Worm (Caenorhabditis elegans): ENCODE results near the gene catp-5.

The catp-5 gene

ce11 chrX:8083330-8083729, 15.3 kb downstream of the catp-5 start:
- TF ChIP-seq daf-16 (GFP tag; optimal IDR thresholded peaks at IDR 0.05) (no peak), daf-16 (tag; optimal IDR thresholded peaks at IDR 0.05) (peak; percentile 54), zip-2 (tag; optimal IDR thresholded peaks at IDR 0.05) (peak; percentile 20), aly-2 (tag; optimal IDR thresholded peaks at IDR 0.05) (no peak), php-3 (GFP tag; IDR thresholded peaks at IDR 0.05) (peak; percentile 74)

ce11 chrX:8082703-8083102, 16.0 kb downstream of the catp-5 start:
- TF ChIP-seq nhr-41 (GFP tag; IDR thresholded peaks at IDR 0.05) (no peak), aha-1 (tag) (peak; percentile 92), ceh-82 (tag; optimal IDR thresholded peaks at IDR 0.05) (no peak)

ce11 chrX:8078899-8079298, 19.8 kb downstream of the catp-5 start:
- TF ChIP-seq tag-97 (GFP tag; IDR thresholded peaks at IDR 0.05) (no peak), duxl-1 (tag; optimal IDR thresholded peaks at IDR 0.05; ENCODE audit: poor library complexity) (no peak), nhr-28 (tag; optimal IDR thresholded peaks at IDR 0.05) (no peak), set-16 (GFP tag; IDR thresholded peaks at IDR 0.05) (no peak), dmd-6 (GFP tag; IDR thresholded peaks at IDR 0.05) (0 out of 2 replicates have a peak, but pooled peaks have one; percentile 21), nhr-76 (tag; optimal IDR thresholded peaks at IDR 0.05) (no peak), unc-62 (GFP tag; optimal IDR thresholded peaks at IDR 0.05 in 1 of 2) (peak in 1 of 2 experiments; percentile 7), unc-62 (tag; optimal IDR thresholded peaks at IDR 0.05) (no peak), dpl-1 (GFP tag; optimal IDR thresholded peaks at IDR 0.05) (no peak), saeg-2 (GFP tag; IDR thresholded peaks at IDR 0.05) (no peak), F37D6.2 (tag; optimal IDR thresholded peaks at IDR 0.05) (no peak), ceh-82 (tag; optimal IDR thresholded peaks at IDR 0.05) (no peak), pqm-1 (tag; optimal IDR thresholded peaks at IDR 0.05) (peak; percentile 52), lin-38 (GFP tag; IDR thresholded peaks at IDR 0.05) (no peak), aly-2 (tag; optimal IDR thresholded peaks at IDR 0.05) (no peak), D1046.2 (GFP tag; IDR thresholded peaks at IDR 0.05) (no peak), ama-1 (optimal IDR thresholded peaks at IDR 0.05) (no peak), T26A8.4 (GFP tag; IDR thresholded peaks at IDR 0.05) (no peak), mxl-2 (GFP tag; conservative IDR thresholded peaks at IDR 0.05) (no peak), madf-9 (GFP tag; conservative IDR thresholded peaks at IDR 0.05) (no peak), unc-39 (tag; optimal IDR thresholded peaks at IDR 0.05) (no peak), lsy-2 (tag; optimal IDR thresholded peaks at IDR 0.05) (no peak), egl-27 (tag; optimal IDR thresholded peaks at IDR 0.05) (no peak), cey-2 (tag; optimal IDR thresholded peaks at IDR 0.05; ENCODE audit: borderline replicate concordance, insufficient read depth) (no peak), daf-19 (GFP tag; conservative IDR thresholded peaks at IDR 0.05) (no peak), gei-8 (GFP tag; optimal IDR thresholded peaks at IDR 0.05) (no peak), F10B5.3 (tag; optimal IDR thresholded peaks at IDR 0.05) (no peak), lir-3 (tag; optimal IDR thresholded peaks at IDR 0.05) (no peak), lim-7 (GFP tag; IDR thresholded peaks at IDR 0.05) (no peak), tra-1 (GFP tag; IDR thresholded peaks at IDR 0.05) (no peak), dmd-8 (GFP tag; IDR thresholded peaks at IDR 0.05) (no peak), Y75B8A.6 (GFP tag; IDR thresholded peaks at IDR 0.05) (0 out of 2 replicates have a peak, but pooled peaks have one; percentile 48), T20F7.1 (GFP tag; optimal IDR thresholded peaks at IDR 0.05) (no peak), Y48G9A.11 (GFP tag; IDR thresholded peaks at IDR 0.05) (no peak), php-3 (GFP tag; IDR thresholded peaks at IDR 0.05) (0 out of 2 replicates have a peak, but pooled peaks have one; percentile 17), attf-4 (tag; optimal IDR thresholded peaks at IDR 0.05) (no peak), daf-16 (GFP tag; optimal IDR thresholded peaks at IDR 0.05) (no peak), daf-16 (tag; optimal IDR thresholded peaks at IDR 0.05) (peak; percentile 81), nhr-102 (tag; optimal IDR thresholded peaks at IDR 0.05) (no peak), hif-1 (tag; optimal IDR thresholded peaks at IDR 0.05) (peak in 1 of 2 experiments; percentile 37), nhr-237 (tag; optimal IDR thresholded peaks at IDR 0.05) (no peak), snpc-4 (tag; optimal IDR thresholded peaks at IDR 0.05) (no peak), dmd-9 (GFP tag; IDR thresholded peaks at IDR 0.05) (no peak), zip-11 (GFP tag; IDR thresholded peaks at IDR 0.05) (no peak), R02D3.7 (tag; optimal IDR thresholded peaks at IDR 0.05) (no peak), hlh-11 (tag; optimal IDR thresholded peaks at IDR 0.05) (peak; percentile 23)

All from whole organism, L4 larva.